Worm (Caenorhabditis elegans) whole organism, midembryonic: ENCODE data around the gene acl-3.

Experiments used
- T22C8.4 ChIP-seq: fragments of 200-800 bp; sonication (Bioruptor generic); IDR thresholded peaks from 2 replicates; pipeline ENCODE4 v1.3.6; 2022; ENCODE audit warnings: missing genetic modification characterization, missing compliant biosample characterization
- cog-1 ChIP-seq: sonication (generic microtip); optimal IDR thresholded peaks from 2 replicates; lab custom pipeline; 2016; ENCODE audit warnings: missing genetic modification characterization, missing compliant biosample characterization
- flt-1 ChIP-seq: fragments of 200-800 bp; sonication (Bioruptor generic); IDR thresholded peaks from 2 replicates; pipeline ENCODE4 v1.3.6; 2022; ENCODE audit warnings: missing genetic modification characterization, missing compliant biosample characterization
- ref-1 ChIP-seq: fragments of 200-800 bp; sonication (Bioruptor generic); conservative IDR thresholded peaks from 2 replicates; pipeline ENCODE4 v1.3.6; 2022; ENCODE audit warnings: missing genetic modification reagents, missing genetic modification characterization, missing compliant biosample characterization

DNA sequence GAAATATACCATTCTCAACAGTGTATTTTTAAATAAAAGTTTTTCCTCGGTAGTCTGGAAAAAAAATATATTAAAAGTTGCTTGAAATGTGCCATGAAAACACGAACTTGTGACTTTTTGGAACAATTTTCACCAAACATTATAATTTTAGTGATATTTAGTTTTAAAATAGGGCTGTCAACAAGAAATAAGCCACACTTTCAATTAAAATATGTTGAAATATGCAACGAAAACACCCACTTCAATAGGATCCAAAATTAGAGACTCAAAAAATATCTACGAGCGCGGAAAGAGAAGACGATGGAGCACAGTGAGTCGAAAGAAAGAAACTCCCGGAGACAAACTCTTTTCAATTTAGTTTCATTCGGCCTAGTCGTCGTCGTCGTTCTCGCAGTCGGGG, 41.7 kb upstream of the acl-3 start, which contains the start of gene ZK792.12:
- TF ChIP-seq cog-1 (tag; lab: Kevin White, UChicago) = no peak
- TF ChIP-seq flt-1 (GFP tag; lab: Robert Waterston, UW) = no peak
- no peak for TF ChIP-seq ref-1
- no peak for TF ChIP-seq T22C8.4 (GFP tag; lab: Robert Waterston, UW)
